Worm (Caenorhabditis elegans) whole organism, mixed stage, embryonic: ENCODE results near the gene dlat-1.

Experiments used
- blmp-1 ChIP-seq: fragments of 150-350 bp; optimal IDR thresholded peaks from 2 replicates; lab custom pipeline; 2014; ENCODE audit warnings: missing biosample characterization, missing genetic modification characterization
- ces-1 ChIP-seq: fragments of 150-350 bp; optimal IDR thresholded peaks from 2 replicates; lab custom pipeline; 2014; ENCODE audit warnings: missing biosample characterization, missing genetic modification reagents, missing genetic modification characterization
- elt-1 ChIP-seq: sonication (generic microtip); optimal IDR thresholded peaks from 2 replicates; lab custom pipeline; 2017; ENCODE audit warnings: missing genetic modification characterization, mild to moderate bottlenecking, missing compliant biosample characterization, antibody characterized with exemption, moderate library complexity, borderline replicate concordance; ENCODE audit not compliant: insufficient read depth
- ham-2 ChIP-seq: fragments of 200-800 bp; sonication (Bioruptor generic); optimal IDR thresholded peaks from 2 replicates; lab custom pipeline; 2018; ENCODE audit warnings: mild to moderate bottlenecking, missing genetic modification characterization, missing compliant biosample characterization
- lin-32 ChIP-seq: fragments of 200-800 bp; sonication (Bioruptor generic); optimal IDR thresholded peaks from 2 replicates; lab custom pipeline; 2018; ENCODE audit warnings: mild to moderate bottlenecking, missing genetic modification characterization, missing compliant biosample characterization
- nhr-12 ChIP-seq: fragments of 150-350 bp; optimal IDR thresholded peaks from 2 replicates; lab custom pipeline; 2014; ENCODE audit warnings: missing biosample characterization, missing genetic modification characterization
- nhr-237 ChIP-seq: fragments of 150-350 bp; optimal IDR thresholded peaks from 2 replicates; lab custom pipeline; 2014; ENCODE audit warnings: missing biosample characterization, missing genetic modification characterization
- nhr-28 ChIP-seq: fragments of 150-350 bp; optimal IDR thresholded peaks from 2 replicates; lab custom pipeline; 2014; ENCODE audit warnings: missing biosample characterization, missing genetic modification characterization
- pha-4 ChIP-seq: fragments of 150-350 bp; optimal IDR thresholded peaks from 2 replicates; lab custom pipeline; 2018; ENCODE audit warnings: missing biosample characterization, missing genetic modification reagents, missing genetic modification characterization
- sem-2 ChIP-seq: fragments of 200-800 bp; sonication (Bioruptor generic); optimal IDR thresholded peaks from 2 replicates; lab custom pipeline; 2018; ENCODE audit warnings: mild to moderate bottlenecking, missing genetic modification characterization, missing compliant biosample characterization
- sptf-1 ChIP-seq: sonication (generic microtip); optimal IDR thresholded peaks from 2 replicates; lab custom pipeline; 2017; ENCODE audit warnings: mild to moderate bottlenecking, missing genetic modification characterization, moderate library complexity, missing compliant biosample characterization
- unc-39 ChIP-seq: fragments of 150-350 bp; optimal IDR thresholded peaks from 2 replicates; lab custom pipeline; 2014; ENCODE audit warnings: missing biosample characterization, missing genetic modification characterization
- unc-62 ChIP-seq: fragments of 150-350 bp; optimal IDR thresholded peaks from 2 replicates; lab custom pipeline; 2014; ENCODE audit warnings: missing biosample characterization, missing genetic modification reagents, missing genetic modification characterization

DNA sequence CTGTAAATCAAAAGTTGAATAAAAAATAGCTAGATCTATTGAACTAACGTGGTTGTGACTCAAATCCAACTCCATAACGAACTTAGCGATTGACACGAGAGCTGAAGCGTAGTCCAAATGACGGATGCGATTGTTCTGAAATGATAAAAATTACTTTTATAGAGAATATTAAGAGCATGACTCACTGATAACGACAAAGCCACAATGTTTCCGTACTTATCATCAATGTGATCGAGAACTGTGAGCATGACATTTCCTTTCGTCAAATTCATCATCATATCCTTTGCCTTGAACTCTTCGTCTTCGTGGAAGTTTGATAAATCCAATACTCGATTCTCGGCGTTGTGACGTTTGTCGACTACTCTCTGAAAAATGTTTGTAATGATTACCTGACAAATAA lies 33.1 kb downstream of the dlat-1 start:
- no peak for TF ChIP-seq lin-32 (GFP tag; lab: Kevin White, UChicago)
- no peak for TF ChIP-seq sptf-1 (tag; lab: Kevin White, UChicago)
- no peak for TF ChIP-seq unc-39 (tag; lab: Kevin White, UChicago)
- no peak for TF ChIP-seq elt-1 (tag; lab: Kevin White, UChicago)
- TF ChIP-seq nhr-12 (tag; lab: Kevin White, UChicago) = no peak
- TF ChIP-seq ham-2 = no peak
- no peak for TF ChIP-seq blmp-1 (tag; lab: Kevin White, UChicago)
- TF ChIP-seq unc-62 = no peak
- no peak for TF ChIP-seq sem-2 (GFP tag; lab: Kevin White, UChicago)
- TF ChIP-seq ces-1 (GFP tag; lab: Kevin White, UChicago) = no peak
- no peak for TF ChIP-seq nhr-237 (tag; lab: Kevin White, UChicago)
- no peak for TF ChIP-seq pha-4 (tag; lab: Kevin White, UChicago)
- TF ChIP-seq nhr-28 = no peak
